Worm (Caenorhabditis elegans): ENCODE measurements around the gene C03B8.3.
"Not testable (repeated sequence)": the region's sequence is repeated elsewhere in the genome, so short reads cannot be mapped to it uniquely, and the experiment has no call there.

ce11 chrIII:7676796-7677195 is 35.3 kb upstream of the C03B8.3 start:
- not testable (repeated sequence) for TF ChIP-seq aly-2 (tag; optimal IDR thresholded peaks at IDR 0.05); unc-39 (tag; optimal IDR thresholded peaks at IDR 0.05); lin-15B (tag; optimal IDR thresholded peaks at IDR 0.05); gei-8 (GFP tag; optimal IDR thresholded peaks at IDR 0.05); dpl-1 (GFP tag; optimal IDR thresholded peaks at IDR 0.05); aha-1 (tag); mdt-29 (GFP tag; IDR thresholded peaks at IDR 0.05); pha-4 (tag; optimal IDR thresholded peaks at IDR 0.05); nhr-6 (tag; optimal IDR thresholded peaks at IDR 0.05)
- TF ChIP-seq egl-43 (GFP tag; IDR thresholded peaks at IDR 0.05) (0 out of 2 replicates have a peak, but pooled peaks have one; percentile 21), pha-4 (GFP tag; IDR thresholded peaks at IDR 0.05) (0 out of 2 replicates have a peak, but pooled peaks have one; percentile 9)
